Worm (Caenorhabditis elegans): ENCODE results near the gene lips-12.

Gene lips-12

ce11 chrII:1123208-1123607, 9.2 kb upstream of the lips-12 start, which contains the start of the genes sut-1 and eri-3:
Gene sut-1, minus strand, starts transcription at chrII:1123265.
Gene eri-3, plus strand, starts transcription at chrII:1123534.
- TF ChIP-seq egl-43 (GFP tag; IDR thresholded peaks at IDR 0.05) (no peak), mdl-1 (tag; optimal IDR thresholded peaks at IDR 0.05) (no peak), mes-2 (tag; optimal IDR thresholded peaks at IDR 0.05; ENCODE audit: poor library complexity, severe bottlenecking) (peak; percentile 68)

DNA sequence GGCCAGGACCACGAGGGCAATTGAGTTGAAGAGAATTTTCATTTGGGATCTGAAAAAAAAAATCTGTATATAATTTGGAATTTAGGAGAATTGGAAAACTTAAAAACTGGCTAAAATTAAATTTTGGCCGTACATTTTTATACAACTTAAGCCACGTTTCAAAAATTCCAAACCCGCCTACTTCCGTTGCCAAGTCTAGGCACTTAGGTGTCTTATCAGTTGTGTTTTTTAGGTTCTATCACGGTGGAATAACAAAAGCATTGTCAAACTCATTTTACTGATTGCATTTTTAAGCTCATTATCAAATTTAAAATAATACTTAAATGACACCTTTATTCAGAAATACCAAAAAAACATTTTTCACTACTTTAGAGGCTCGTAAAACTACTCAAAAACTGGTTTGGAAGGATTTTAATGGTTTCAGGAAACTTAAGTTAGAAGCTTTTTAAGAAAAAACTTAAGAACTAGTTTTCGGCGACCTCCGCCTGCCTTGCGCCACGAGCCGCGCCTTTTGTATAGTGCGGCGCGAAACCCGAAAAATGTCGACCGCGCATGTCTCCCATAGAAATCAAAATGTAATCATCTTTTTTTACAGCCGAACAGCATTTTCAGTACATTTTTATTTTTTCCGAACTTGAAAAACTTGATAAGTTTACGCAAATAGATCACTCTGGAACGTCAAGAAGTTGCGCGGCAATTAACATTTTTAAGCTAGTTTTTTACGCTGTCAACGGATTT, 4.1 kb upstream of the lips-12 start, which contains the start of gene lips-13:
lips-13 (minus strand) TSS at position 51 of the 738 bp plus-strand sequence.
- TF ChIP-seq madf-9 (GFP tag; conservative IDR thresholded peaks at IDR 0.05) (no peak), mxl-3 (GFP tag; optimal IDR thresholded peaks at IDR 0.05) (no peak)

ce11 chrII:1116521-1116920, 2.5 kb upstream of the lips-12 start:
- TF ChIP-seq aha-1 (tag) (peak; percentile 56), skn-1 (tag; optimal IDR thresholded peaks at IDR 0.05) (no peak)

DNA sequence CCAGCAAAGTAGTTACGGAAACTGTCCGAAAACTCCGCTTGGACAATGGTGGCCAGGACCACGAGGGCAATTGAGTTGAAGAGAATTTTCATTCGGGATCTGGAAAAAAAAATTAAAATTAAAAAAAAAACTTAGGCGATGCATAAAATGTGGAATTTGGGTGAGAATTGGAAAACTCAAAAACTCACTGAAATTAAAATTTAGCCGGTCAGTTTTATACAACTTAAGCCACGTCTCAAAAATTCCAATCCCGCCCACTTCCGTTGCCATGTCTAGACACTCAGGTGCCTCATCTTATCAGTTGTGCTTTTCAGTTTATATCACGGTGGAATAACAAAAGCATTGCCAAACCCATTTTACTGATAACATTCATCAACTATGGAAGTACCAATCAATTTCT, 3.1 kb downstream of the lips-12 start, which contains the start of gene lips-11:
lips-11 (minus strand) TSS at position 101 of the 400 bp plus-strand sequence.
- TF ChIP-seq daf-19 (GFP tag; conservative IDR thresholded peaks at IDR 0.05) = no peak
- TF ChIP-seq tra-1 (GFP tag; IDR thresholded peaks at IDR 0.05) = no peak
- no peak for TF ChIP-seq ctbp-1 (GFP tag; IDR thresholded peaks at IDR 0.05)
- TF ChIP-seq cey-2 (tag; optimal IDR thresholded peaks at IDR 0.05; ENCODE audit: borderline replicate concordance, insufficient read depth) = no peak
- no peak for TF ChIP-seq F37D6.2 (tag; optimal IDR thresholded peaks at IDR 0.05)
- no peak for TF ChIP-seq zip-2 (tag; optimal IDR thresholded peaks at IDR 0.05)
- TF ChIP-seq hmg-1.1 (GFP tag; IDR thresholded peaks at IDR 0.05) = no peak
- TF ChIP-seq ceh-28 (tag; optimal IDR thresholded peaks at IDR 0.05) = no peak

ce11 chrII:1106914-1107597, 7.0 kb downstream of the lips-12 start, which contains the start of gene col-40:
Gene col-40, minus strand, starts transcription at chrII:1106964.
- TF ChIP-seq set-16 (GFP tag; IDR thresholded peaks at IDR 0.05) (no peak), dmd-9 (GFP tag; IDR thresholded peaks at IDR 0.05) (no peak), rbr-2 (tag; optimal IDR thresholded peaks at IDR 0.05) (no peak), nhr-48 (tag; optimal IDR thresholded peaks at IDR 0.05) (no peak), Y48G9A.11 (GFP tag; IDR thresholded peaks at IDR 0.05) (no peak), lin-38 (GFP tag; IDR thresholded peaks at IDR 0.05) (0 out of 2 replicates have a peak, but pooled peaks have one; percentile 19), nhr-102 (tag; optimal IDR thresholded peaks at IDR 0.05) (no peak), nhr-237 (tag; optimal IDR thresholded peaks at IDR 0.05) (no peak)

ce11 chrII:1105291-1105690, 8.7 kb downstream of the lips-12 start:
- TF ChIP-seq lin-39 (tag; optimal IDR thresholded peaks at IDR 0.05) (no peak), Y48G9A.11 (GFP tag; IDR thresholded peaks at IDR 0.05) (no peak), ceh-32 (tag; optimal IDR thresholded peaks at IDR 0.05; ENCODE audit: poor library complexity) (no peak), pha-4 (GFP tag; IDR thresholded peaks at IDR 0.05) (peak; percentile 95; the same call in 1 of the 2 replicates), pha-4 (tag; optimal IDR thresholded peaks at IDR 0.05) (no peak), gei-8 (GFP tag; optimal IDR thresholded peaks at IDR 0.05) (no peak), set-16 (GFP tag; IDR thresholded peaks at IDR 0.05) (peak; percentile 99), hlh-30 (tag; optimal IDR thresholded peaks at IDR 0.05; ENCODE audit: insufficient read depth) (no peak), ceh-20 (GFP tag; IDR thresholded peaks at IDR 0.05) (no peak)
